Fruit fly (Drosophila melanogaster) whole organism, embryonic: ENCODE measurements around the gene Rdl.

Experiments used
- ATbp ChIP-seq: fragments of 200-800 bp; sonication (Bioruptor generic); optimal IDR thresholded peaks from 2 replicates; lab custom pipeline; 2017; ENCODE audit warnings: missing biosample characterization, mild to moderate bottlenecking, missing genetic modification characterization, missing genetic modification reagents
- Atf-2 ChIP-seq: fragments of 200-800 bp; sonication (Bioruptor generic); optimal IDR thresholded peaks from 2 replicates; lab custom pipeline; 2016; ENCODE audit warnings: missing biosample characterization, missing genetic modification characterization
- CG10321 ChIP-seq: fragments of 200-800 bp; sonication (Bioruptor generic); IDR thresholded peaks from 2 replicates; pipeline ENCODE4 v1.3.6; 2022; ENCODE audit warnings: missing biosample characterization, missing genetic modification characterization
- CG10654 ChIP-seq: fragments of 200-800 bp; sonication (Bioruptor generic); optimal IDR thresholded peaks from 2 replicates; lab custom pipeline; 2016; ENCODE audit warnings: missing biosample characterization, missing genetic modification characterization
- CG12219 ChIP-seq: fragments of 200-800 bp; sonication (Bioruptor generic); optimal IDR thresholded peaks from 3 replicates; lab custom pipeline; 2018; ENCODE audit warnings: missing biosample characterization, mild to moderate bottlenecking, missing genetic modification characterization
- CG12744 ChIP-seq: fragments of 200-800 bp; sonication (Bioruptor generic); optimal IDR thresholded peaks from 2 replicates; lab custom pipeline; 2016; ENCODE audit warnings: missing biosample characterization, missing genetic modification characterization
- CG1647 ChIP-seq: fragments of 200-800 bp; sonication (Bioruptor generic); optimal IDR thresholded peaks from 3 replicates; lab custom pipeline; 2016; ENCODE audit warnings: missing biosample characterization, missing genetic modification characterization
- CG16813 ChIP-seq: fragments of 200-800 bp; sonication (Bioruptor generic); IDR thresholded peaks from 3 replicates; pipeline ENCODE4 v1.3.6; 2022; ENCODE audit warnings: missing biosample characterization, missing genetic modification characterization; ENCODE audit not compliant: partially characterized antibody
- CG16863 ChIP-seq: fragments of 200-800 bp; sonication (Bioruptor generic); optimal IDR thresholded peaks from 3 replicates; lab custom pipeline; 2016; ENCODE audit warnings: missing biosample characterization, missing genetic modification characterization
- CG17359 ChIP-seq: fragments of 200-800 bp; sonication (Bioruptor generic); optimal IDR thresholded peaks from 3 replicates; lab custom pipeline; 2018; ENCODE audit warnings: missing biosample characterization, mild to moderate bottlenecking, missing genetic modification characterization, moderate library complexity
- CG17385 ChIP-seq: fragments of 200-800 bp; sonication (Bioruptor generic); optimal IDR thresholded peaks from 3 replicates; lab custom pipeline; 2018; ENCODE audit warnings: missing biosample characterization, mild to moderate bottlenecking, missing genetic modification characterization
- CG17802 ChIP-seq: fragments of 200-800 bp; sonication (Bioruptor generic); optimal IDR thresholded peaks from 2 replicates; lab custom pipeline; 2018; ENCODE audit warnings: missing biosample characterization, mild to moderate bottlenecking, missing genetic modification characterization, moderate library complexity
- CG33213 ChIP-seq: fragments of 200-800 bp; sonication (Bioruptor generic); optimal IDR thresholded peaks from 3 replicates; lab custom pipeline; 2016; ENCODE audit warnings: missing biosample characterization, missing genetic modification characterization
- CG4282 ChIP-seq: fragments of 200-800 bp; sonication (Bioruptor generic); optimal IDR thresholded peaks from 2 replicates; lab custom pipeline; 2016; ENCODE audit warnings: missing biosample characterization, missing genetic modification characterization
- CG4707 ChIP-seq: fragments of 200-800 bp; sonication (Bioruptor generic); optimal IDR thresholded peaks from 2 replicates; lab custom pipeline; 2018; ENCODE audit warnings: missing biosample characterization, mild to moderate bottlenecking, missing genetic modification characterization, moderate library complexity
- CG6689 ChIP-seq: fragments of 200-800 bp; sonication (Bioruptor generic); IDR thresholded peaks from 2 replicates; pipeline ENCODE4 v1.3.6; 2022; ENCODE audit warnings: missing biosample characterization, missing genetic modification characterization
- CG6791 ChIP-seq: fragments of 200-800 bp; sonication (Bioruptor generic); IDR thresholded peaks from 3 replicates; pipeline ENCODE4 v1.3.6; 2022; ENCODE audit warnings: missing biosample characterization, missing genetic modification characterization; ENCODE audit not compliant: partially characterized antibody
- CG7556 ChIP-seq: fragments of 200-800 bp; sonication (Bioruptor generic); optimal IDR thresholded peaks from 2 replicates; lab custom pipeline; 2017; ENCODE audit warnings: missing biosample characterization, mild to moderate bottlenecking, missing genetic modification characterization
- CG8290 ChIP-seq, 3 experiments: fragments of 200-800 bp; sonication (Bioruptor generic); optimal IDR thresholded peaks; 2 replicates each; lab custom pipeline; 2016 to 2019; ENCODE audit warnings: missing biosample characterization in 3 of 3, missing genetic modification characterization in 3 of 3, mild to moderate bottlenecking in 2 of 3, moderate library complexity in 1 of 3
- CG8359 ChIP-seq: fragments of 200-800 bp; sonication (Bioruptor generic); optimal IDR thresholded peaks from 2 replicates; lab custom pipeline; 2017; ENCODE audit warnings: missing biosample characterization, mild to moderate bottlenecking, missing genetic modification characterization, borderline replicate concordance
- Dfd ChIP-seq, 2 experiments: fragments of >200 bp; optimal IDR thresholded peaks; 2 replicates each; lab custom pipeline; 2017; ENCODE audit warnings: missing biosample characterization in 2 of 2, missing genetic modification characterization in 2 of 2
- Ets65A ChIP-seq: fragments of 200-800 bp; sonication (Bioruptor generic); peaks from one replicate; lab custom pipeline; 2016; ENCODE audit warnings: missing biosample characterization, missing genetic modification characterization
- Fer2 ChIP-seq: fragments of 200-800 bp; sonication (Bioruptor generic); optimal IDR thresholded peaks from 2 replicates; lab custom pipeline; 2018; ENCODE audit warnings: missing biosample characterization, mild to moderate bottlenecking, missing genetic modification characterization, moderate library complexity
- H2.0 ChIP-seq: fragments of 200-800 bp; sonication (Bioruptor generic); IDR thresholded peaks from 2 replicates; pipeline ENCODE4 v1.3.6; 2022; ENCODE audit warnings: missing biosample characterization, missing genetic modification characterization
- MTF-1 ChIP-seq: fragments of 200-800 bp; sonication (Bioruptor generic); optimal IDR thresholded peaks from 2 replicates; lab custom pipeline; 2018; ENCODE audit warnings: missing biosample characterization, mild to moderate bottlenecking, missing genetic modification characterization, borderline replicate concordance
- Mad ChIP-seq: fragments of 200-800 bp; sonication (Bioruptor generic); optimal IDR thresholded peaks from 2 replicates; lab custom pipeline; 2016; ENCODE audit warnings: missing biosample characterization, missing genetic modification characterization
- Max ChIP-seq: fragments of 200-800 bp; sonication (Bioruptor generic); optimal IDR thresholded peaks from 2 replicates; lab custom pipeline; 2016; ENCODE audit warnings: missing biosample characterization, mild to moderate bottlenecking, missing genetic modification characterization
- Nf-YA ChIP-seq: fragments of 200-800 bp; sonication (Bioruptor generic); IDR thresholded peaks from 2 replicates; pipeline ENCODE4 v1.3.6; 2022; ENCODE audit warnings: missing biosample characterization, missing genetic modification characterization
- PHDP ChIP-seq: fragments of 200-800 bp; sonication (Bioruptor generic); optimal IDR thresholded peaks from 3 replicates; lab custom pipeline; 2018; ENCODE audit warnings: missing biosample characterization, mild to moderate bottlenecking, missing genetic modification characterization, moderate library complexity
- Pdp1 ChIP-seq, 2 experiments: fragments of 200-800 bp; sonication (Bioruptor generic); optimal IDR thresholded peaks; 3 replicates each; lab custom pipeline; 2016; ENCODE audit warnings: missing biosample characterization in 2 of 2, missing genetic modification characterization in 2 of 2, mild to moderate bottlenecking in 1 of 2, moderate library complexity in 1 of 2
- Rfx ChIP-seq: fragments of 200-800 bp; sonication (Bioruptor generic); IDR thresholded peaks from 2 replicates; pipeline ENCODE4 v1.3.6; 2022; ENCODE audit warnings: missing biosample characterization, missing genetic modification characterization
- Ssrp ChIP-seq: fragments of 200-800 bp; sonication (Bioruptor generic); optimal IDR thresholded peaks from 2 replicates; lab custom pipeline; 2018; ENCODE audit warnings: missing biosample characterization, mild to moderate bottlenecking, missing genetic modification characterization, moderate library complexity
- Tbp ChIP-seq: fragments of >200 bp; optimal IDR thresholded peaks from 2 replicates; lab custom pipeline; 2018; ENCODE audit warnings: missing biosample characterization, missing genetic modification characterization
- Xbp1 ChIP-seq: fragments of 200-800 bp; sonication (Bioruptor generic); optimal IDR thresholded peaks from 3 replicates; lab custom pipeline; 2016; ENCODE audit warnings: missing biosample characterization, mild to moderate bottlenecking, missing genetic modification characterization
- ab ChIP-seq: fragments of 200-800 bp; sonication (Bioruptor generic); optimal IDR thresholded peaks from 2 replicates; lab custom pipeline; 2016; ENCODE audit warnings: missing biosample characterization, missing genetic modification characterization
- croc ChIP-seq: fragments of 200-800 bp; sonication (Bioruptor generic); conservative IDR thresholded peaks from 3 replicates; pipeline ENCODE4 v1.3.6; 2022; ENCODE audit warnings: missing biosample characterization, missing genetic modification characterization
- dm ChIP-seq: fragments of 200-800 bp; sonication (Bioruptor generic); optimal IDR thresholded peaks from 3 replicates; lab custom pipeline; 2016; ENCODE audit warnings: missing biosample characterization, missing genetic modification characterization
- ewg ChIP-seq: fragments of 200-800 bp; sonication (Bioruptor generic); optimal IDR thresholded peaks from 3 replicates; lab custom pipeline; 2017; ENCODE audit warnings: mild to moderate bottlenecking, missing biosample characterization, missing genetic modification reagents, missing genetic modification characterization
- gro ChIP-seq: fragments of 200-800 bp; sonication (Bioruptor generic); optimal IDR thresholded peaks from 2 replicates; lab custom pipeline; 2016; ENCODE audit warnings: missing biosample characterization, missing genetic modification characterization
- lilli ChIP-seq: fragments of 200-800 bp; sonication (Bioruptor generic); optimal IDR thresholded peaks from 3 replicates; lab custom pipeline; 2016; ENCODE audit warnings: missing biosample characterization, missing genetic modification characterization
- org-1 ChIP-seq: fragments of 200-800 bp; sonication (Bioruptor generic); optimal IDR thresholded peaks from 2 replicates; lab custom pipeline; 2017; ENCODE audit warnings: missing biosample characterization, missing genetic modification characterization
- pan ChIP-seq, 4 experiments: fragments of >200 bp in 3 of 4; fragments of 200-800 bp in 1 of 4; sonication (Bioruptor generic) in 1 of 4; optimal IDR thresholded peaks in 3 of 4; IDR thresholded peaks in 1 of 4; 2 replicates each; pipeline versions ENCODE4 v1.3.6 to Lab custom; 2017 to 2022; ENCODE audit warnings: missing biosample characterization in 2 of 4, missing genetic modification characterization in 2 of 4, mixed read lengths in 1 of 4
- pita ChIP-seq: fragments of 200-800 bp; sonication (Bioruptor generic); optimal IDR thresholded peaks from 2 replicates; lab custom pipeline; 2017; ENCODE audit warnings: missing biosample characterization, mild to moderate bottlenecking, missing genetic modification characterization
- rib ChIP-seq: fragments of 200-800 bp; sonication (Bioruptor generic); IDR thresholded peaks from 2 replicates; pipeline ENCODE4 v1.3.6; 2022; ENCODE audit warnings: missing biosample characterization, missing genetic modification characterization
- slbo ChIP-seq: fragments of 200-800 bp; sonication (Bioruptor generic); IDR thresholded peaks from 2 replicates; pipeline ENCODE4 v1.3.6; 2022; ENCODE audit warnings: missing biosample characterization, missing genetic modification characterization
- twi ChIP-seq: fragments of 200-800 bp; optimal IDR thresholded peaks from 2 replicates; lab custom pipeline; 2019; ENCODE audit warnings: missing biosample characterization, mild to moderate bottlenecking, missing genetic modification characterization, moderate library complexity
- unpg ChIP-seq: fragments of 200-800 bp; sonication (Bioruptor generic); optimal IDR thresholded peaks from 3 replicates; lab custom pipeline; 2018; ENCODE audit warnings: missing biosample characterization, mild to moderate bottlenecking, missing genetic modification characterization, moderate library complexity
- vfl ChIP-seq: fragments of 200-800 bp; sonication (Bioruptor generic); optimal IDR thresholded peaks from 2 replicates; lab custom pipeline; 2016; ENCODE audit warnings: missing biosample characterization, missing genetic modification characterization

The Rdl gene

DNA sequence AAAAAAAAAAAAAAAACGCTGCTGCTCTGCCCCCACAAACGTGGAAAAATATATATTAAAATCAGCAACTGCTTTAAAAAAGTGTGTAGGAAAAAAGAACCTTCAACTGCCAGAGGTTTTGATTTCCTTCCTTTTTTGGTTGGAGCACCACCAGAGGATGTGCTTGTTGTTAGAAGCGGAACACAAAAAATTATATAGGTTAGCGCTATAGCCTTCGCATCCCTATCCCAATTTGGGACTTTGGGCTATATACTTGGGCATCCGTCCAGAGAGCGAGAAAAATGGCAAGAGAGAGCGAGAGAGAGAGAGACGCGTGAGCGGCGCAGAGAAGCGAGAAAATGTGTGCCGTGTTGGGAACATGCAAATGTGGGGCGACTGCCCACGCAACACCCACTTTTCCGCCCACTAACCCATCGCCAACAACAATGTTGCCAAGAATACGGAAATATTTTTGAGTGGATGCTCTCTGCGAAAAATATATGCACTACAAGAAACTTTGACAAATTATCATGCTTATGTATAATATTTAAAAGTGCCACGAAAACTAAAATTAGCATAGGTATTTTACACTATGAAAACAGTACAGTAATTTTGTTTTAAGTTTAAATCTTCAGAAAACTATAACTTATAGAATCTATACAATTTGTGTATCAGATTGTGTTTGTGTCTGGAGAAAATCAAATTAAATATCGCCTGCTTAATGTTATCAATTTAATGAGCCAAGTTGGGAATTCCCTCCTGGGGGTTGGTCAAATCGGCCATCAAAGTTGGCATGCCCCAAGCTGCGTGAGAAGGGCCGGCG is 54.9 kb downstream of the Rdl start (continued):
- TF ChIP-seq Rfx (GFP tag; lab: Robert Waterston, UW) (peak; percentile 66), Mad (GFP tag; lab: Kevin White, UChicago) (peak; percentile 1), pita (GFP tag; lab: Kevin White, UChicago) (no peak), CG6791 (no peak), twi (tag; lab: Kevin White, UChicago) (no peak), org-1 (GFP tag; lab: Kevin White, UChicago) (peak; percentile 59), CG16813 (GFP tag; lab: Robert Waterston, UW) (no peak), ab (GFP tag; lab: Kevin White, UChicago) (no peak), Ets65A (no peak), Pdp1 (GFP tag; optimal IDR thresholded peaks at IDR 0.05; lab: Kevin White, UChicago) (peak; percentile 30 to 48), dm (GFP tag; lab: Kevin White, UChicago) (no peak), ATbp (GFP tag; lab: Kevin White, UChicago) (peak; percentile 30), gro (GFP tag; lab: Kevin White, UChicago) (no peak), vfl (GFP tag; lab: Kevin White, UChicago) (peak; percentile 36), pan (optimal IDR thresholded peaks at IDR 0.05; lab: Kevin White, UChicago) (no peak), pan (GFP tag; optimal IDR thresholded peaks at IDR 0.05 in 1 of 2, IDR thresholded peaks at IDR 0.05 in 1 of 2) (peak in 1 of 2 experiments; percentile 5), CG8359 (GFP tag; lab: Kevin White, UChicago) (no peak), CG4707 (GFP tag; lab: Kevin White, UChicago) (no peak), H2.0 (GFP tag; lab: Robert Waterston, UW) (no peak; the same call in 1 of the 2 replicates), Ssrp (tag; lab: Kevin White, UChicago) (peak; percentile 25), CG10654 (GFP tag; lab: Kevin White, UChicago) (no peak), unpg (peak; percentile 19), CG4282 (GFP tag; lab: Kevin White, UChicago) (no peak), Max (peak; percentile 19), CG16863 (no peak), Xbp1 (peak; percentile 29), Atf-2 (GFP tag; lab: Kevin White, UChicago) (no peak), CG10321 (GFP tag; lab: Robert Waterston, UW) (no peak), rib (GFP tag; lab: Robert Waterston, UW) (no peak), PHDP (tag; lab: Kevin White, UChicago) (peak; percentile 61), CG17359 (tag; lab: Kevin White, UChicago) (peak; percentile 46), Tbp (no peak), ewg (GFP tag; lab: Kevin White, UChicago) (no peak), slbo (GFP tag; lab: Robert Waterston, UW) (peak; percentile 71), Dfd (GFP tag; optimal IDR thresholded peaks at IDR 0.05; lab: Kevin White, UChicago) (no peak), lilli (GFP tag; lab: Kevin White, UChicago) (peak; percentile 59), CG1647 (no peak), CG12744 (GFP tag; lab: Kevin White, UChicago) (no peak), CG8290 (GFP tag; optimal IDR thresholded peaks at IDR 0.05; lab: Kevin White, UChicago) (no peak), CG8290 (tag; optimal IDR thresholded peaks at IDR 0.05; lab: Kevin White, UChicago) (no peak), CG17385 (GFP tag; lab: Kevin White, UChicago) (peak; percentile 26), MTF-1 (GFP tag; lab: Kevin White, UChicago) (no peak), CG33213 (GFP tag; lab: Kevin White, UChicago) (no peak), Nf-YA (GFP tag; lab: Robert Waterston, UW) (0 out of 2 replicates have a peak, but pooled peaks have one; percentile 19), CG17802 (no peak), Fer2 (tag; lab: Kevin White, UChicago) (no peak), croc (no peak), CG12219 (GFP tag; lab: Kevin White, UChicago) (peak; percentile 37), CG7556 (GFP tag; lab: Kevin White, UChicago) (peak; percentile 75), CG6689 (GFP tag; lab: Robert Waterston, UW) (no peak; the same call in 1 of the 2 replicates)
